Fruit fly (Drosophila melanogaster) whole organism, wandering third instar larva: Measurements from ENCODE around the gene kst.

Experiments used
- CG9705 ChIP-seq: fragments of 200-800 bp; sonication (Bioruptor generic); optimal IDR thresholded peaks from 2 replicates; lab custom pipeline; 2018; ENCODE audit warnings: missing biosample characterization, mild to moderate bottlenecking, missing genetic modification characterization
- Myc ChIP-seq: fragments of >200 bp; optimal IDR thresholded peaks from 2 replicates; lab custom pipeline; 2017
- OdsH ChIP-seq: fragments of 200-800 bp; sonication (Bioruptor generic); optimal IDR thresholded peaks from 2 replicates; lab custom pipeline; 2016; ENCODE audit warnings: missing biosample characterization, mild to moderate bottlenecking, missing genetic modification characterization
- Sp1 ChIP-seq: fragments of 200-800 bp; sonication (Bioruptor generic); optimal IDR thresholded peaks from 3 replicates; lab custom pipeline; 2019; ENCODE audit warnings: missing biosample characterization, mild to moderate bottlenecking, missing genetic modification characterization, moderate library complexity
- br ChIP-seq: fragments of 200-800 bp; sonication (Bioruptor generic); optimal IDR thresholded peaks from 2 replicates; lab custom pipeline; 2016; ENCODE audit warnings: missing biosample characterization, missing genetic modification characterization
- dmrt93B ChIP-seq: fragments of 200-800 bp; sonication (Bioruptor generic); optimal IDR thresholded peaks from 2 replicates; lab custom pipeline; 2018; ENCODE audit warnings: missing biosample characterization, mild to moderate bottlenecking, missing genetic modification characterization
- h ChIP-seq: fragments of 200-800 bp; sonication (Bioruptor generic); optimal IDR thresholded peaks from 3 replicates; lab custom pipeline; 2016; ENCODE audit warnings: missing biosample characterization, mild to moderate bottlenecking, missing genetic modification characterization
- lola ChIP-seq: fragments of >200 bp; optimal IDR thresholded peaks from 2 replicates; lab custom pipeline; 2017; ENCODE audit warnings: missing biosample characterization, missing genetic modification characterization
- usp ChIP-seq: fragments of >200 bp; optimal IDR thresholded peaks from 2 replicates; lab custom pipeline; 2017; ENCODE audit warnings: missing biosample characterization, missing genetic modification characterization
- woc ChIP-seq: sonication (Bioruptor generic); optimal IDR thresholded peaks from 2 replicates; lab custom pipeline; 2016; ENCODE audit warnings: missing biosample characterization, mild to moderate bottlenecking, missing genetic modification characterization

dm6 chr3L:3399923-3400309, 63.3 kb downstream of the kst start:
- no peak for TF ChIP-seq usp (GFP tag; lab: Kevin White, UChicago)
- TF ChIP-seq lola (GFP tag; lab: Kevin White, UChicago): no peak
- TF ChIP-seq Myc: no peak
- TF ChIP-seq woc (GFP tag; lab: Kevin White, UChicago): no peak
- no peak for TF ChIP-seq CG9705 (GFP tag; lab: Kevin White, UChicago)
- TF ChIP-seq Sp1 (GFP tag; lab: Kevin White, UChicago): no peak
- no peak for TF ChIP-seq dmrt93B (GFP tag; lab: Kevin White, UChicago)
- no peak for TF ChIP-seq h
- no peak for TF ChIP-seq OdsH (GFP tag; lab: Kevin White, UChicago)
- no peak for TF ChIP-seq br
